Fruit fly (Drosophila melanogaster): Measurements from ENCODE around the gene Meltrin.

Meltrin gene

dm6 chr3R:14707703-14708643 is 10.9 kb upstream of the Meltrin start:
- TF ChIP-seq CG8478 (optimal IDR thresholded peaks at IDR 0.05) (no peak), EcR (GFP tag; optimal IDR thresholded peaks at IDR 0.05) (no peak), pan (optimal IDR thresholded peaks at IDR 0.05) (no peak), Dll (optimal IDR thresholded peaks at IDR 0.05) (no peak), usp (GFP tag; optimal IDR thresholded peaks at IDR 0.05) (no peak), psq (optimal IDR thresholded peaks at IDR 0.05) (no peak)

- TF ChIP-seq usp (GFP tag; optimal IDR thresholded peaks at IDR 0.05) (no peak), EcR (GFP tag; optimal IDR thresholded peaks at IDR 0.05) (no peak), pan (optimal IDR thresholded peaks at IDR 0.05) (peak; percentile 75)
Observed at dm6 chr3R:14706860-14707259, 9.8 kb upstream of the Meltrin start.

- TF ChIP-seq CG8478 (optimal IDR thresholded peaks at IDR 0.05) (no peak), usp (GFP tag; optimal IDR thresholded peaks at IDR 0.05) (no peak), EcR (GFP tag; optimal IDR thresholded peaks at IDR 0.05) (no peak), pan (optimal IDR thresholded peaks at IDR 0.05) (no peak), psq (optimal IDR thresholded peaks at IDR 0.05) (no peak), Dll (optimal IDR thresholded peaks at IDR 0.05) (no peak)
Observed at dm6 chr3R:14706354-14706753, 9.3 kb upstream of the Meltrin start.

- TF ChIP-seq psq (optimal IDR thresholded peaks at IDR 0.05): no peak
- TF ChIP-seq Dll (optimal IDR thresholded peaks at IDR 0.05): no peak
- TF ChIP-seq pan (optimal IDR thresholded peaks at IDR 0.05): no peak
- TF ChIP-seq EcR (GFP tag; optimal IDR thresholded peaks at IDR 0.05): no peak
- TF ChIP-seq CG8478 (optimal IDR thresholded peaks at IDR 0.05): no peak
- TF ChIP-seq usp (GFP tag; optimal IDR thresholded peaks at IDR 0.05): no peak
Observed at dm6 chr3R:14705270-14705669, 8.2 kb upstream of the Meltrin start.

- no peak for TF ChIP-seq usp (GFP tag; optimal IDR thresholded peaks at IDR 0.05)
- TF ChIP-seq EcR (GFP tag; optimal IDR thresholded peaks at IDR 0.05): peak in 1 of 2 experiments; percentile 22
Observed at dm6 chr3R:14703302-14704192, 6.5 kb upstream of the Meltrin start.

dm6 chr3R:14695665-14696064 is 1.4 kb downstream of the Meltrin start:
- TF ChIP-seq EcR (GFP tag; optimal IDR thresholded peaks at IDR 0.05) (no peak), CG8478 (optimal IDR thresholded peaks at IDR 0.05) (no peak), pan (optimal IDR thresholded peaks at IDR 0.05) (no peak), psq (optimal IDR thresholded peaks at IDR 0.05) (no peak), Dll (optimal IDR thresholded peaks at IDR 0.05) (no peak), usp (GFP tag; optimal IDR thresholded peaks at IDR 0.05) (no peak)

- TF ChIP-seq Dll (optimal IDR thresholded peaks at IDR 0.05): no peak
- TF ChIP-seq EcR (GFP tag; optimal IDR thresholded peaks at IDR 0.05): no peak
- no peak for TF ChIP-seq CG8478 (optimal IDR thresholded peaks at IDR 0.05)
Observed at dm6 chr3R:14695054-14695453, 2.0 kb downstream of the Meltrin start.

dm6 chr3R:14694583-14694982 is 2.5 kb downstream of the Meltrin start:
- TF ChIP-seq psq (optimal IDR thresholded peaks at IDR 0.05): no peak
- TF ChIP-seq pan (optimal IDR thresholded peaks at IDR 0.05): no peak
- no peak for TF ChIP-seq Dll (optimal IDR thresholded peaks at IDR 0.05)

- TF ChIP-seq CG8478 (optimal IDR thresholded peaks at IDR 0.05): no peak
- no peak for TF ChIP-seq Dll (optimal IDR thresholded peaks at IDR 0.05)
- no peak for TF ChIP-seq pan (optimal IDR thresholded peaks at IDR 0.05)
- no peak for TF ChIP-seq psq (optimal IDR thresholded peaks at IDR 0.05)
- TF ChIP-seq EcR (GFP tag; optimal IDR thresholded peaks at IDR 0.05): no peak
- TF ChIP-seq usp (GFP tag; optimal IDR thresholded peaks at IDR 0.05): no peak
Observed at dm6 chr3R:14692971-14693253, 4.2 kb downstream of the Meltrin start.

dm6 chr3R:14692230-14692970 is 4.7 kb downstream of the Meltrin start:
- TF ChIP-seq CG8478 (optimal IDR thresholded peaks at IDR 0.05) (no peak), Dll (optimal IDR thresholded peaks at IDR 0.05) (no peak), pan (optimal IDR thresholded peaks at IDR 0.05) (no peak), usp (GFP tag; optimal IDR thresholded peaks at IDR 0.05) (no peak), EcR (GFP tag; optimal IDR thresholded peaks at IDR 0.05) (no peak), psq (optimal IDR thresholded peaks at IDR 0.05) (no peak)

dm6 chr3R:14691019-14691777 is 5.9 kb downstream of the Meltrin start:
- TF ChIP-seq psq (optimal IDR thresholded peaks at IDR 0.05) (no peak), EcR (GFP tag; optimal IDR thresholded peaks at IDR 0.05) (peak; percentile 48)

Data from whole organism.